Fruit fly (Drosophila melanogaster): Measurements from ENCODE around the gene Acbp1.
A peak's percentile ranks its signal among the peaks of the same experiment; 100 is the strongest.

Gene Acbp1

dm6 chr2L:8162307-8163024 lies at the start of gene Acbp1:
Acbp1 (minus strand) TSS chr2L:8162452.
- TF ChIP-seq CG8478 (optimal IDR thresholded peaks at IDR 0.05) (no peak), CTCF (optimal IDR thresholded peaks at IDR 0.05) (no peak)

- TF ChIP-seq CG8478 (optimal IDR thresholded peaks at IDR 0.05) = no peak
- no peak for TF ChIP-seq CTCF (optimal IDR thresholded peaks at IDR 0.05)
Measured at dm6 chr2L:8211070-8211469, 48.8 kb upstream of the Acbp1 start, which contains the start of gene Ssb-c31a. Ssb-c31a (plus strand) TSS chr2L:8211347.

dm6 chr2L:8210468-8210867 lies 48.2 kb upstream of the Acbp1 start:
- TF ChIP-seq CG8478 (optimal IDR thresholded peaks at IDR 0.05) = no peak
- peak; percentile 47 to 51 for TF ChIP-seq CTCF (optimal IDR thresholded peaks at IDR 0.05)

DNA sequence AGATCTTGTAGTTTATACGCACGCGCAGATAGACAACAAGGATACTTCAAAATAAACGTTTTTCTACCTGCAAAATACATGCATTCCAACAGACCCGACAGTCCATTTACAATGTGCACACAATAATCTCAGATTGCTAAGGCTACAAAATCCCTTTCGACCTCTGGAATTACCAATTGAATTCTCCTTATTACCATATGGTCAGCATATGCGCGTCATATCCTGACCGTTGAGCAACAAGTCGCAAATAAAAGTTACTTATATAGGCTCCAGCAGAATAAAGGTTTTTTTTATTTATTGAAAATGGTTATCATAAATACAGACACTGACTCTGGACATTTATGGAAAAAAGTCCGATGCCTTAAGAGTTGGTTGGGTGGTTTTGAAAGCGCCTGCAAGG lies 47.1 kb upstream of the Acbp1 start:
- TF ChIP-seq CG8478 (optimal IDR thresholded peaks at IDR 0.05) (no peak), CTCF (optimal IDR thresholded peaks at IDR 0.05) (no peak)

DNA sequence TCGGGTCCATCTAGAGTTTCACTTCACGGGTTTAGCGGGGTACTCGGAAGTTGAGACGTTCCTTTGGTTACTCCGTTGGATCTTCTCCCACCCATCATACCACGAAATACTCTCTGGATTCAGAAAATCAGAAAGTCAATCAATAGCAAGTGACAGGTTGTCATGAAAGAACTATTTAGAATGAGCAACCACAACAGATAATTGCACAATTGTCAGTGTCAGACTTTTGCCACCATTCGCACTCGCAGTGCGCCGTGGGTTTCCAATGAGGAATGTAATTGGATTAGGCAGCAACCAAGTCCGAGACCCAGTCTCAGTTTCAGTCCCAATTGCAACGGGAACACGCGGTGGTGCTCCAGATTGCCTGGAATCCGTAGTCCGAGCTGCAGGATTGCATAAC lies 43.6 kb upstream of the Acbp1 start, which contains the start of gene CG8419:
Gene CG8419, plus strand, starts transcription at position 301 of the 400 bp plus-strand sequence.
- TF ChIP-seq CG8478 (optimal IDR thresholded peaks at IDR 0.05) (no peak), CTCF (optimal IDR thresholded peaks at IDR 0.05) (no peak)

- no peak for TF ChIP-seq CG8478 (optimal IDR thresholded peaks at IDR 0.05)
- TF ChIP-seq CTCF (optimal IDR thresholded peaks at IDR 0.05) = no peak
Measured at dm6 chr2L:8204996-8205567, 42.8 kb upstream of the Acbp1 start, which contains the start of gene SLC5A11. SLC5A11 (minus strand) TSS chr2L:8205132.

DNA sequence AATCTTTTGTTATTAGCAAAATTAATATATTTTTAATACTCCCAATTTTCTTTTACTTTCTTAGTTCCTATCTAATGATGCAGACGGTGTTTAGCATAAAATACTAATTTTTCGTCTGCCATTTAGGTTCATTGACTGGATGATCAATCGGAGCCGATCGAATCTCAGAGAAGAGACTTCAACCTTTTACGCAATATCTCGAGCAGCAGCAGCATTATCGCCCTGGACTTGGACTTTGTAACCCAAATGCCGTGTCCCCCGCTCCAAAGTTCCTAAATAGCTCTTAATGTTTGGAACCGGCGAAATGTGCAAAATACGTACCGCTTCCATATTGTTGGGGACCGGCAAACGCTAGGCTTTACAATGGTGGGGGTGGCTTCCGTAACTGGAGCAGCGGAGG lies 42.1 kb upstream of the Acbp1 start:
- TF ChIP-seq CTCF (optimal IDR thresholded peaks at IDR 0.05) = no peak
- no peak for TF ChIP-seq CG8478 (optimal IDR thresholded peaks at IDR 0.05)

- TF ChIP-seq CTCF (optimal IDR thresholded peaks at IDR 0.05) (no peak), CG8478 (optimal IDR thresholded peaks at IDR 0.05) (no peak)
Measured at dm6 chr2L:8203748-8204147, 41.5 kb upstream of the Acbp1 start.

- TF ChIP-seq CG8478 (optimal IDR thresholded peaks at IDR 0.05) = no peak
- no peak for TF ChIP-seq CTCF (optimal IDR thresholded peaks at IDR 0.05)
Measured at dm6 chr2L:8202569-8202968, 40.3 kb upstream of the Acbp1 start.

dm6 chr2L:8198757-8199156 lies 36.5 kb upstream of the Acbp1 start, which contains the start of gene PGAP5:
PGAP5 (plus strand) TSS chr2L:8198882.
- TF ChIP-seq CG8478 (optimal IDR thresholded peaks at IDR 0.05) (no peak), CTCF (optimal IDR thresholded peaks at IDR 0.05) (no peak)

- TF ChIP-seq CTCF (optimal IDR thresholded peaks at IDR 0.05) = no peak
- TF ChIP-seq CG8478 (optimal IDR thresholded peaks at IDR 0.05) = no peak
Measured at dm6 chr2L:8196757-8197530, 34.7 kb upstream of the Acbp1 start, which contains the start of the genes CG8475 and CG8460. CG8475 (minus strand) TSS chr2L:8196918. CG8460 (plus strand) TSS chr2L:8197193.

- TF ChIP-seq CTCF (optimal IDR thresholded peaks at IDR 0.05) = no peak
- TF ChIP-seq CG8478 (optimal IDR thresholded peaks at IDR 0.05) = no peak
Measured at dm6 chr2L:8195722-8196323, 33.6 kb upstream of the Acbp1 start.

DNA sequence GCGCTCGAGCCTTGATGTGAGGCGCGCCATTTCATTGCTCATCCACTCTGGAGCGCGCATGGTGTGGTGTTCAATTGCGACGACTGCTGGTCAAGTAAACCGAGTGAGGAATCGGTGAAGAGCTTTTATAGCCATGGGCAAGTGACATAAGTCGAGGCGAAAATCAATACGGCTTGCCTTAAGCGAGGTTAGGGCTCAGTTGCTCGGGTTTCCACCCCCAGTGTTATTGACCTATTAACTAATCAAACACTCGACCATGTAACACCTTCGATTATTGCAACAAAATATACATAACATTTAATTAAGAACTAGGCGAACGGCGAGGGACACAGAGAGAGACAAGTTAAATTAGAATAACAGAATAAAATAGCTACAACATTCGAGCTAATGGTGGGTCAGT lies 28.4 kb upstream of the Acbp1 start, which contains the start of gene CG34134:
Gene CG34134, minus strand, starts transcription at position 101 of the 400 bp plus-strand sequence.
- no peak for TF ChIP-seq CTCF (optimal IDR thresholded peaks at IDR 0.05)

DNA sequence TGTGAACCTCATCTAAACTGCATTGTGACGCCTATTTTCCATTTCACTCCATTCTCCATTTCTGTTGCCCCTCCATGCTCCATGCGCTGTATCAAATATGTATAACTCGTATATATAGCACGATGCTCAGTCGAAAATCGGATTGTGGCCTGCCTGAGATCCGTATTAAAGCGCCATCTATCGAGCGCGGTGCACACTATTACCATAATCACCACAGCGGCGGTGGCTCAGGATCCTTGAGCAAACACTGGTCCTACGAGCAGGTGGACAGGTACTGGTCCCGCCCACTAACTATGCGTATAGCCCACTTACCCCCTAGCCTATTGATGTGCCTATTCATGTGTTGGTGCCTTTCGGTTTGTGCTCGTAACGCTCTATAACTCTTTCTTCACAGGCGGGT lies 22.8 kb upstream of the Acbp1 start:
- TF ChIP-seq CTCF (optimal IDR thresholded peaks at IDR 0.05) (peak; percentile 82 to 90), CG8478 (optimal IDR thresholded peaks at IDR 0.05) (no peak)

DNA sequence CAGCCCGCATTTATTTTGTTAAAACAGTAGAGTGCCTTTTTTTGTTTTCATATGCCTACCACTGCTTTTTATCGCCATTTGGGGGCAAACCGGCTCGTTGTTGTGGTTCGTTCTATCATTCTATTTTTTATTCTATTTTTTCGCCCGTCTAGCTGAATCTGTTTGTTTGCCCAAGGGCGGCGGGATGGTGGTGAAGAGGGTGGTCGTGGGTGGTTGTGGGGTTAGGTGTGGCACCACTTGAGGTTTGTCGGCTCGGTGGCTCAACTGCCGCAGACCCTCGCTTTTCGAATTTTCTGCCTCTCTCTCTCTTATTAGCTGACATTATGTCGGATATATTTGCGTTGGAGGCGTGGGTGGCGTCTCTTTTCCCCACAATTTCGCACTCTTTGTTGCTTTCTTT lies 9.3 kb upstream of the Acbp1 start:
- TF ChIP-seq CTCF (optimal IDR thresholded peaks at IDR 0.05) = no peak
- TF ChIP-seq CG8478 (optimal IDR thresholded peaks at IDR 0.05) = no peak

Measured in S2 (cell line).